Worm (Caenorhabditis elegans): ENCODE results near the gene rfl-1.

rfl-1 gene

DNA sequence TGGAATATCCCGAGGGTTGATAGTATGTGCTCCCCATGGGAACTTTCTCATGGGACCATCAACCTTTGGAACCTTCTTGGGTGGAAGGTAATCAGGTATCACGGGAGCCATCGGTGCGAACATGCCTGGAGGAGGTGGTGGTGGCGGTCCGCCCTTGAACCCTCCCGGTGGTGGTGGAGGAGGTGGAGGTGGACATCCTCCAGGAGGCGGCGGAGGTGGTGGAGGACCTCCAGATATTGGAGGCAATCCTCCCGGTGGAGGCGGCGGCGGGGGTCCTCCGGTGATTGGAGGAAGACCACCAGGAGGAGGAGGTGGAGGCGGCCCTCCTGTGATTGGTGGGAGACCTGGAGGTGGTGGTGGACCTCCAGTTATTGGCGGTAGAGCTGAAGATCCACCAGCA, 4.8 kb downstream of the rfl-1 start:
- TF ChIP-seq nhr-11 (tag; optimal IDR thresholded peaks at IDR 0.05): no peak
- TF ChIP-seq lsy-2 (tag; optimal IDR thresholded peaks at IDR 0.05): no peak

DNA sequence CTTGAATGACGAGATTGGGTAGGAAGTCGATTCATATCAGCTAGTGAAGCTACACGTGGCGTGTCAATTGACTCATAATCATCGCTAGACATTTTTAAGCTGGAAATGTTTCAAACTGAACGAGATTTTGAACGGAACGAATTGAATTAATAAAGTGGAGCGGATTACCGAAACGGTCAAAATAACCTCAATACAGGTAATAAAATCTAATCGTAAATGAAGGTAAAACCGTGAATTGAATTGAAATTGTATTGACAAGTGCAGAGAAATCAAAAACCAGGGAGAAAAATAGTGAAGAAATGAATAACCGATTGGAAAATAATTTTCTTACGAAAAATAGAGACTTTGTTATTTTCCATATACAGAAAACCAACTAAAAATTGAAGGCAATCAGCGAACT, 8.1 kb downstream of the rfl-1 start, which contains the start of gene cyk-1:
Gene cyk-1 (minus strand): TSS at position 101 of the 400 bp plus-strand sequence.
- TF ChIP-seq zag-1 (tag; optimal IDR thresholded peaks at IDR 0.05): no peak
- no peak for TF ChIP-seq Y55F3AM.14 (GFP tag; optimal IDR thresholded peaks at IDR 0.05)
- no peak for TF ChIP-seq mab-5 (tag; optimal IDR thresholded peaks at IDR 0.05)
- no peak for TF ChIP-seq nhr-6 (tag; optimal IDR thresholded peaks at IDR 0.05)
- TF ChIP-seq nhr-11 (tag; optimal IDR thresholded peaks at IDR 0.05): no peak
- TF ChIP-seq lsy-2 (tag; optimal IDR thresholded peaks at IDR 0.05): no peak
- TF ChIP-seq mbf-1 (tag; optimal IDR thresholded peaks at IDR 0.05): no peak
- no peak for TF ChIP-seq sma-3 (GFP tag; optimal IDR thresholded peaks at IDR 0.05)
- TF ChIP-seq elt-3 (tag; optimal IDR thresholded peaks at IDR 0.05): no peak
- TF ChIP-seq ztf-11 (tag; optimal IDR thresholded peaks at IDR 0.05): no peak
- TF ChIP-seq lin-39 (tag; optimal IDR thresholded peaks at IDR 0.05): no peak
- TF ChIP-seq ztf-4 (tag; optimal IDR thresholded peaks at IDR 0.05): no peak
- no peak for TF ChIP-seq unc-55 (GFP tag; optimal IDR thresholded peaks at IDR 0.05)

DNA sequence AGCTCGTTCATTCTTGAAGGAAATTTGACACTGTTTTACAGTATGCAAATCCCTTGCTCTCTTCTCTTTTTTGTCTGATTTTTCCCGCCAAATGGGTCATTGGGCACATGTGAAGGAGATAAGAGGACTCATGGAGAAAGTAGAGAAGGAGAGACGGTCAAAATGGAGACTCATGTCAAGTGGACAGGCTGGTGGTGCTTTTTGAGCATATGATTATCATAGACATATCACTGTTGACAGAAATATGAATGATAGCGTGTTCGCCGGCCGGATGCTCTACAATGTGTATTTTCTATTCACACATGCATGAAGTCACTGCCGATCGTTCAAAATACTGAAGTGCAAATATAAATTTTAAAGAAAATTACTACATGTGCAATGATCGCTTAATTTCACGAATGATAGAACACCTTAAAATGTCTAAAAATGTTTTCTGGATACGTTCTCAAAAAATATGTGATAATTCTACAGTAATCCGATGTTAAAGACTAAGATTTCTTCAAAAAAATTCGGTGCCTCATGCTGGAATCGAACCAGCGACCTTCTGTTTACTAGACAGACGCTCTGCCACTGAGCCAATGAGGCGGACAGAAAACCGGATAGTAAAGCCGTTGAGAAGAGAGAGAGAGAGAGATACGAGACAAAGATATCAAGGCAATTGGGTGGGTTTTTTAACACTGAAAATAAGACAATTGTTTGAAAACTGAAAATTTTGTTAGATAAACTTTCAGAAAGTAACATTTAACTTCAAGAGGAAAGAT, 9.2 kb downstream of the rfl-1 start:
- TF ChIP-seq lin-13 (GFP tag; optimal IDR thresholded peaks at IDR 0.05) (peak; percentile 27), C34F6.9 (tag; optimal IDR thresholded peaks at IDR 0.05) (peak; percentile 19), nhr-6 (tag; optimal IDR thresholded peaks at IDR 0.05) (no peak), dmd-4 (tag; optimal IDR thresholded peaks at IDR 0.05) (no peak), alr-1 (tag; optimal IDR thresholded peaks at IDR 0.05) (no peak), sma-3 (GFP tag; optimal IDR thresholded peaks at IDR 0.05) (peak; percentile 18), gmeb-1 (tag; optimal IDR thresholded peaks at IDR 0.05) (peak; percentile 27), F13H6.1 (tag; optimal IDR thresholded peaks at IDR 0.05) (peak; percentile 38), nhr-77 (tag; optimal IDR thresholded peaks at IDR 0.05) (no peak), nhr-129 (tag; optimal IDR thresholded peaks at IDR 0.05) (peak; percentile 62), zag-1 (tag; optimal IDR thresholded peaks at IDR 0.05) (no peak), ama-1 (optimal IDR thresholded peaks at IDR 0.05) (no peak), snpc-4 (tag; optimal IDR thresholded peaks at IDR 0.05) (peak; percentile 94), lin-39 (tag; optimal IDR thresholded peaks at IDR 0.05) (no peak), ztf-1 (GFP tag; conservative IDR thresholded peaks at IDR 0.05) (no peak), crh-2 (tag; optimal IDR thresholded peaks at IDR 0.05) (peak; percentile 43), unc-55 (GFP tag; optimal IDR thresholded peaks at IDR 0.05) (peak; percentile 62), sma-9 (GFP tag; optimal IDR thresholded peaks at IDR 0.05) (peak; percentile 49), sma-9 (tag; optimal IDR thresholded peaks at IDR 0.05) (no peak), lsy-2 (tag; optimal IDR thresholded peaks at IDR 0.05) (peak in 1 of 2 experiments; percentile 52)

DNA sequence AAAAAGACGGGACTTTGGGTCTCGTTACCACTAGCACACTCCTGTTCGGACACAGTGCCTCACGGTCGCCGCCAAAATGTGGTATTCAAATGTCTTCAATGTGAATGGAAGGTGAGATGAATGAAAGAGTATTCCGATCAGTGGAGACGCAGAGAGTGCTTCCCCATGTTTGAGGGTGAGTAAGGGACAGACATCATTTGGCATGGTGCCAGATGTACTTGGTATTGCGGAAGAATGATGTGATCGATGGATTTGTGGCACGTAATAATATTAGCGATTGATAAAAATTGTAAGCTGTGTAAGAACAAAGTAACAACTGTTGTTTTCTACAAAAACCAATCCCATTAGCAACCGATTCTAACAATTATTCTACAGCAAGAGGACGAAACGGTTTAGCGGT, 11.1 kb downstream of the rfl-1 start:
- TF ChIP-seq fos-1 (tag; optimal IDR thresholded peaks at IDR 0.05): peak; percentile 3
- TF ChIP-seq ztf-4 (tag; optimal IDR thresholded peaks at IDR 0.05): no peak

DNA sequence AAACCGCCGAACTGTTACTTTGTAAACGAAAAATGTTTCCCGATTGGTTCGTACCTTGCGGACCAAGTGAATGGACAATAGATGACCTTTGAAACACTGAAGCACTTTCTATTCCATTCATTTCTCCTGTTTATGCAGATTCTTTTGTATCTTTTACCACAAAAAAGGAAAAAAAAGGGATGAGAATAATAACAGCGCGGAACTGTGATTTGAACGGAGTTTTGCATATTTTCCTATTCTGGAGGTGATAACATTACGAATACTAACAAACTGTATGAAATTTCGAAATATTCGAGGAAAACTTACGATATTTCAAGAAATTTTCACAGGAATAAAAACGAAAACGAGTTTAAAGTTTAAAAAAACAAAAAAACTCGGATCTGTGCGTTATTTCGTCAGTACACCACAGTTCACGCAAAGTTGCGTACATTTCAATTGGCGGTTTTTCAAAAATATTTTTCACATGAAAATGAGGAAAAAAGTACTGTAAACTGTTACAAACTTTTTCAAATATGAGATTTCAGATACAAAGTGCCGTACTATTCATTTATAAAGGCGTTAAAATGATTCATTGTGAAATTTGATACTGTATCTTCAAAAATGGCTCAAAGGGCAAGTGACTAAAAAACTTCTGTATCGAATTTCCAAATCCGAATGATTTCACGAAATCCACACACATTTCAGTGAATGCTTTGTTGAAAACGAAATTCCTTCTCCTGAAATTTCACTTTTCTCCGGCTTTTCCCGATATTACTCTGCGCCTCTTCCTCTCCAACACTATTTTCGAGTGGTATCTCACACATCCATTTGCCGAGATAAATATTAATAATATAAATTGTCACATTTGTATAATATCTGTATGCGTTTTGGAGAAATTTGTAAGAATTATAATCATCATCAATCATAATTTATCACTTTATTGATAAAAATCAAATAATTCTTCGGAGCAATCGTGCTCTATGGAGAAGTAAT, 13.5 kb downstream of the rfl-1 start:
- TF ChIP-seq mdl-1 (tag; optimal IDR thresholded peaks at IDR 0.05) (no peak), elt-3 (tag; optimal IDR thresholded peaks at IDR 0.05) (no peak), crh-2 (tag; optimal IDR thresholded peaks at IDR 0.05) (no peak), unc-62 (GFP tag; optimal IDR thresholded peaks at IDR 0.05) (no peak), ama-1 (optimal IDR thresholded peaks at IDR 0.05) (no peak), sma-3 (GFP tag; optimal IDR thresholded peaks at IDR 0.05) (no peak), sma-9 (GFP tag; optimal IDR thresholded peaks at IDR 0.05) (no peak), sma-9 (tag; optimal IDR thresholded peaks at IDR 0.05) (no peak), ztf-1 (GFP tag; conservative IDR thresholded peaks at IDR 0.05) (no peak), nhr-77 (tag; optimal IDR thresholded peaks at IDR 0.05) (no peak), nhr-11 (tag; optimal IDR thresholded peaks at IDR 0.05) (no peak), ztf-11 (tag; optimal IDR thresholded peaks at IDR 0.05) (no peak), mbf-1 (tag; optimal IDR thresholded peaks at IDR 0.05) (no peak), snpc-4 (tag; optimal IDR thresholded peaks at IDR 0.05) (no peak), lsy-2 (tag; optimal IDR thresholded peaks at IDR 0.05) (no peak), fos-1 (tag; optimal IDR thresholded peaks at IDR 0.05) (no peak), nhr-23 (tag; optimal IDR thresholded peaks at IDR 0.05) (no peak), peb-1 (tag; optimal IDR thresholded peaks at IDR 0.05) (no peak), ceh-16 (tag; optimal IDR thresholded peaks at IDR 0.05) (no peak), lin-39 (tag; optimal IDR thresholded peaks at IDR 0.05) (no peak)
